Worm (Caenorhabditis elegans) whole organism, L4 larva: ENCODE data around the gene sdz-10.

Experiments
- D1046.2 ChIP-seq: fragments of 200-800 bp; sonication (Bioruptor generic); IDR thresholded peaks from 2 replicates; pipeline ENCODE4 v1.3.6; 2022; ENCODE audit warnings: missing genetic modification characterization, missing compliant biosample characterization
- F37D6.2 ChIP-seq: sonication (generic microtip); optimal IDR thresholded peaks from 2 replicates; lab custom pipeline; 2016; ENCODE audit warnings: mild to moderate bottlenecking, missing genetic modification characterization, missing compliant biosample characterization
- T20F7.1 ChIP-seq: fragments of 200-800 bp; sonication (Bioruptor generic); optimal IDR thresholded peaks from 2 replicates; lab custom pipeline; 2018; ENCODE audit warnings: mild to moderate bottlenecking, missing genetic modification characterization, missing compliant biosample characterization
- Y5F2A.4 ChIP-seq: fragments of 200-800 bp; sonication (Bioruptor generic); optimal IDR thresholded peaks from 2 replicates; lab custom pipeline; 2018; ENCODE audit warnings: mild to moderate bottlenecking, missing genetic modification characterization, missing compliant biosample characterization
- ZK337.2 ChIP-seq: fragments of 200-800 bp; sonication (Bioruptor generic); IDR thresholded peaks from 2 replicates; pipeline ENCODE4 v1.3.6; 2022; ENCODE audit warnings: missing genetic modification reagents, missing genetic modification characterization, missing compliant biosample characterization
- ZK546.5 ChIP-seq, 2 experiments: sonication (generic microtip); optimal IDR thresholded peaks; 2 replicates each; lab custom pipeline; 2017; ENCODE audit warnings: missing biosample characterization in 2 of 2, missing genetic modification characterization in 2 of 2
- attf-4 ChIP-seq: sonication (generic microtip); optimal IDR thresholded peaks from 3 replicates; lab custom pipeline; 2017; ENCODE audit warnings: missing biosample characterization, missing genetic modification characterization
- ceh-28 ChIP-seq: fragments of 150-350 bp; optimal IDR thresholded peaks from 2 replicates; lab custom pipeline; 2014; ENCODE audit warnings: missing biosample characterization, missing genetic modification reagents, missing genetic modification characterization
- ceh-32 ChIP-seq: sonication (generic microtip); optimal IDR thresholded peaks from 2 replicates; lab custom pipeline; 2016; ENCODE audit warnings: mild to moderate bottlenecking, missing genetic modification characterization, missing compliant biosample characterization; ENCODE audit not compliant: poor library complexity
- ceh-62 ChIP-seq: sonication (generic microtip); optimal IDR thresholded peaks from 2 replicates; lab custom pipeline; 2017; ENCODE audit warnings: missing biosample characterization, missing genetic modification characterization
- ceh-82 ChIP-seq: sonication (generic microtip); optimal IDR thresholded peaks from 2 replicates; lab custom pipeline; 2017; ENCODE audit warnings: missing biosample characterization, missing genetic modification characterization
- daf-19 ChIP-seq: fragments of 200-800 bp; sonication (Bioruptor generic); conservative IDR thresholded peaks from 2 replicates; pipeline ENCODE4 v1.3.6; 2022; ENCODE audit warnings: missing genetic modification characterization, missing compliant biosample characterization
- daf-8 ChIP-seq: fragments of 200-800 bp; sonication (Bioruptor generic); IDR thresholded peaks from 2 replicates; pipeline ENCODE4 v1.3.6; 2022; ENCODE audit warnings: missing genetic modification characterization, missing compliant biosample characterization
- dmd-6 ChIP-seq: fragments of 200-800 bp; sonication (Bioruptor generic); IDR thresholded peaks from 2 replicates; pipeline ENCODE4 v1.3.6; 2022; ENCODE audit warnings: missing genetic modification reagents, missing genetic modification characterization, missing compliant biosample characterization
- dmd-8 ChIP-seq: fragments of 200-800 bp; sonication (Bioruptor generic); IDR thresholded peaks from 2 replicates; pipeline ENCODE4 v1.3.6; 2022; ENCODE audit warnings: missing genetic modification characterization, missing compliant biosample characterization
- dmd-9 ChIP-seq: fragments of 200-800 bp; sonication (Bioruptor generic); IDR thresholded peaks from 2 replicates; pipeline ENCODE4 v1.3.6; 2022; ENCODE audit warnings: missing genetic modification reagents, missing genetic modification characterization, missing compliant biosample characterization
- duxl-1 ChIP-seq: sonication (generic microtip); optimal IDR thresholded peaks from 2 replicates; lab custom pipeline; 2016; ENCODE audit warnings: mild to moderate bottlenecking, missing genetic modification characterization, moderate library complexity, missing compliant biosample characterization; ENCODE audit not compliant: poor library complexity
- gei-8 ChIP-seq: fragments of 200-800 bp; sonication (Bioruptor generic); optimal IDR thresholded peaks from 2 replicates; lab custom pipeline; 2018; ENCODE audit warnings: mild to moderate bottlenecking, missing genetic modification characterization, missing compliant biosample characterization
- hmg-1.1 ChIP-seq: fragments of 200-800 bp; sonication (Bioruptor generic); IDR thresholded peaks from 2 replicates; pipeline ENCODE4 v1.3.6; 2022; ENCODE audit warnings: missing genetic modification reagents, missing genetic modification characterization, missing compliant biosample characterization
- jun-1 ChIP-seq: fragments of 150-350 bp; optimal IDR thresholded peaks from 2 replicates; lab custom pipeline; 2014; ENCODE audit warnings: missing biosample characterization, missing genetic modification reagents, missing genetic modification characterization
- lir-3 ChIP-seq: sonication (generic microtip); optimal IDR thresholded peaks from 2 replicates; lab custom pipeline; 2016; ENCODE audit warnings: mild to moderate bottlenecking, missing genetic modification characterization, missing compliant biosample characterization
- lsy-2 ChIP-seq, 2 experiments: fragments of 150-350 bp in 1 of 2; sonication (generic microtip) in 1 of 2; optimal IDR thresholded peaks; 2 replicates each; lab custom pipeline; 2014 to 2017; ENCODE audit warnings: missing biosample characterization in 2 of 2, missing genetic modification characterization in 2 of 2
- mes-2 ChIP-seq: sonication (generic microtip); optimal IDR thresholded peaks from 2 replicates; lab custom pipeline; 2016; ENCODE audit warnings: missing genotype, mild to moderate bottlenecking, missing genetic modification characterization, missing compliant biosample characterization; ENCODE audit not compliant: poor library complexity, severe bottlenecking
- nhr-10 ChIP-seq: fragments of 150-350 bp; optimal IDR thresholded peaks from 2 replicates; lab custom pipeline; 2014; ENCODE audit warnings: missing biosample characterization, missing genetic modification characterization
- nhr-237 ChIP-seq: sonication (generic microtip); optimal IDR thresholded peaks from 2 replicates; lab custom pipeline; 2017; ENCODE audit warnings: missing biosample characterization, missing genetic modification characterization
- nhr-25 ChIP-seq: sonication (generic microtip); optimal IDR thresholded peaks from 2 replicates; lab custom pipeline; 2017; ENCODE audit warnings: missing genetic modification characterization, mild to moderate bottlenecking, missing compliant biosample characterization, antibody characterized with exemption, moderate library complexity, borderline replicate concordance; ENCODE audit not compliant: insufficient read depth
- nhr-28 ChIP-seq: fragments of 150-350 bp; optimal IDR thresholded peaks from 2 replicates; lab custom pipeline; 2014; ENCODE audit warnings: missing biosample characterization, missing genetic modification characterization
- nhr-48 ChIP-seq: sonication (generic microtip); optimal IDR thresholded peaks from 2 replicates; lab custom pipeline; 2016; ENCODE audit warnings: mild to moderate bottlenecking, missing genetic modification characterization, missing compliant biosample characterization
- sdz-12 ChIP-seq: fragments of 200-800 bp; sonication (Bioruptor generic); optimal IDR thresholded peaks from 2 replicates; lab custom pipeline; 2018; ENCODE audit warnings: mild to moderate bottlenecking, missing genetic modification characterization, missing compliant biosample characterization
- snpc-1.2 ChIP-seq: fragments of 200-800 bp; sonication (Bioruptor generic); IDR thresholded peaks from 2 replicates; pipeline ENCODE4 v1.3.6; 2022; ENCODE audit warnings: missing genetic modification reagents, missing genetic modification characterization, missing compliant biosample characterization
- tra-1 ChIP-seq: fragments of 200-800 bp; sonication (Bioruptor generic); IDR thresholded peaks from 2 replicates; pipeline ENCODE4 v1.3.6; 2022; ENCODE audit warnings: missing genetic modification reagents, missing genetic modification characterization, missing compliant biosample characterization
- unc-130 ChIP-seq: sonication (generic microtip); optimal IDR thresholded peaks from 2 replicates; lab custom pipeline; 2016; ENCODE audit warnings: missing genetic modification reagents, missing genetic modification characterization, missing compliant biosample characterization
- unc-39 ChIP-seq: sonication (generic microtip); optimal IDR thresholded peaks from 2 replicates; lab custom pipeline; 2017; ENCODE audit warnings: missing biosample characterization, missing genetic modification characterization
- vab-7 ChIP-seq: fragments of 200-800 bp; sonication (Bioruptor generic); IDR thresholded peaks from 2 replicates; pipeline ENCODE4 v1.3.6; 2022; ENCODE audit warnings: missing genetic modification reagents, missing genetic modification characterization, missing compliant biosample characterization
- zfp-2 ChIP-seq: sonication (generic microtip); optimal IDR thresholded peaks from 2 replicates; lab custom pipeline; 2016; ENCODE audit warnings: mild to moderate bottlenecking, missing genetic modification characterization, missing compliant biosample characterization
- zip-11 ChIP-seq: fragments of 200-800 bp; sonication (Bioruptor generic); IDR thresholded peaks from 2 replicates; pipeline ENCODE4 v1.3.6; 2022; ENCODE audit warnings: missing genetic modification characterization, missing compliant biosample characterization
- ztf-11 ChIP-seq: fragments of 150-350 bp; optimal IDR thresholded peaks from 2 replicates; lab custom pipeline; 2014; ENCODE audit warnings: missing biosample characterization, missing genetic modification characterization

sdz-10 gene

ce11 chrII:2779253-2779652 is 7.2 kb upstream of the sdz-10 start, which contains the start of gene F08D12.3:
F08D12.3 (plus strand) TSS chrII:2779553.
- TF ChIP-seq daf-19 (GFP tag; lab: Robert Waterston, UW) (no peak), F37D6.2 (no peak), ZK546.5 (tag; optimal IDR thresholded peaks at IDR 0.05; lab: Kevin White, UChicago) (no peak), nhr-10 (tag; lab: Kevin White, UChicago) (no peak), vab-7 (GFP tag; lab: Robert Waterston, UW) (no peak), zip-11 (no peak), hmg-1.1 (GFP tag; lab: Robert Waterston, UW) (no peak), ceh-28 (tag; lab: Kevin White, UChicago) (no peak), ceh-82 (tag; lab: Kevin White, UChicago) (no peak)

ce11 chrII:2777846-2778245 is 5.8 kb upstream of the sdz-10 start, which contains the start of gene F08D12.4:
F08D12.4 (plus strand) TSS chrII:2778146.
- TF ChIP-seq ceh-32 (tag; lab: Kevin White, UChicago) (no peak), mes-2 (tag; lab: Kevin White, UChicago) (no peak), ceh-62 (tag; lab: Kevin White, UChicago) (no peak), attf-4 (tag; lab: Kevin White, UChicago) (no peak), nhr-48 (tag; lab: Kevin White, UChicago) (no peak), ZK337.2 (GFP tag; lab: Robert Waterston, UW) (no peak), snpc-1.2 (GFP tag; lab: Robert Waterston, UW) (no peak), daf-8 (GFP tag; lab: Robert Waterston, UW) (no peak), D1046.2 (GFP tag; lab: Robert Waterston, UW) (no peak), T20F7.1 (no peak), duxl-1 (tag; lab: Kevin White, UChicago) (no peak), jun-1 (tag; lab: Kevin White, UChicago) (no peak), nhr-237 (tag; lab: Kevin White, UChicago) (no peak), vab-7 (GFP tag; lab: Robert Waterston, UW) (no peak), nhr-28 (tag; lab: Kevin White, UChicago) (no peak), dmd-8 (GFP tag; lab: Robert Waterston, UW) (no peak), unc-130 (GFP tag; lab: Kevin White, UChicago) (no peak), lir-3 (tag; lab: Kevin White, UChicago) (no peak), unc-39 (tag; lab: Kevin White, UChicago) (no peak)
- TF ChIP-seq, all 104 proteins: peak for 0

- TF ChIP-seq lsy-2 (tag; optimal IDR thresholded peaks at IDR 0.05; lab: Kevin White, UChicago), result no peak
- TF ChIP-seq T20F7.1, result no peak
- TF ChIP-seq F37D6.2, result no peak
- no peak for TF ChIP-seq nhr-25 (tag; lab: Kevin White, UChicago)
- TF ChIP-seq zfp-2 (tag; lab: Kevin White, UChicago), result no peak
- TF ChIP-seq sdz-12, result no peak
- no peak for TF ChIP-seq hmg-1.1 (GFP tag; lab: Robert Waterston, UW)
- TF ChIP-seq dmd-6 (GFP tag; lab: Robert Waterston, UW), result no peak
- TF ChIP-seq ztf-11 (tag; lab: Kevin White, UChicago), result no peak
- no peak for TF ChIP-seq dmd-9 (GFP tag; lab: Robert Waterston, UW)
- TF ChIP-seq tra-1 (GFP tag; lab: Robert Waterston, UW), result no peak
- no peak for TF ChIP-seq Y5F2A.4 (GFP tag; lab: Kevin White, UChicago)
- no peak for TF ChIP-seq gei-8 (GFP tag; lab: Kevin White, UChicago)
- TF ChIP-seq, all 104 proteins: peak for 0
Measured at ce11 chrII:2774904-2775303, 2.8 kb upstream of the sdz-10 start, which contains the start of gene fbxb-111. fbxb-111 (minus strand) TSS chrII:2775004.
